Fruit fly (Drosophila melanogaster) Kc167 (cell line): ENCODE data around the gene bab1.

ENCODE experiments used
- Sin3A ChIP-seq: fragments of >200 bp; optimal IDR thresholded peaks from 2 replicates; lab custom pipeline; 2018; ENCODE audit warnings: missing external identifiers
- h ChIP-seq: fragments of >200 bp; optimal IDR thresholded peaks from 3 replicates; lab custom pipeline; 2018; ENCODE audit warnings: missing external identifiers

- TF ChIP-seq Sin3A (lab: Kevin White, UChicago) = no peak
- no peak for TF ChIP-seq h (lab: Kevin White, UChicago)
Measured at dm6 chr3L:1077038-1077437, 23.9 kb downstream of the bab1 start.
